Fruit fly (Drosophila melanogaster): ENCODE data around the gene CG32262.

Gene CG32262

DNA sequence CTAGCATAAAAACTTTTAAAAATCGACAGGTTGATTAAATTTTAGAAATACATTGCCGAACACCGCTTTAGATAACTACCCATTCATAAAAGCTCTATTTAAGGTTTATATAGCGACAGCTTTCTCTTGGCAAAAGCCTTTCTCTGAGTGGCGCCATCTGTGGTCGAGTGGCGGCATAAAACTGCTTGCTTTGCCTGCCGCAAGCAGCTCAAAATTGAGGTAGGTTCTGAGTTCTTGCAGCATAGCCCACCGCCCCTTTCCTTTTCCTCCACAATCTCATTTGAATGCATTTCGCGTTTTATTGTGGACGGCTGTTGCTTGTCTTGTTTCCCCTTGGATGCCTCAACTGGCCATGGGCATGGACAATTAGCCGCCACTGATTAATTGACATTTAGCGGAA is 42.2 kb downstream of the CG32262 start (continued):
- TF ChIP-seq CG10462 (GFP tag; optimal IDR thresholded peaks at IDR 0.05): peak; percentile 11
- TF ChIP-seq NFAT (GFP tag; IDR thresholded peaks at IDR 0.05): peak; percentile 48; the same call in 1 of the 2 replicates
- TF ChIP-seq Atf3 (GFP tag; optimal IDR thresholded peaks at IDR 0.05): peak; percentile 72
- TF ChIP-seq CG1233 (GFP tag; optimal IDR thresholded peaks at IDR 0.05): peak; percentile 17
- TF ChIP-seq Gsc (GFP tag; IDR thresholded peaks at IDR 0.05): no peak
- peak; percentile 36 for TF ChIP-seq YL-1 (GFP tag; optimal IDR thresholded peaks at IDR 0.05)
- TF ChIP-seq ems (GFP tag; optimal IDR thresholded peaks at IDR 0.05): no peak
- peak; percentile 80 for TF ChIP-seq chm (GFP tag; IDR thresholded peaks at IDR 0.05)
- TF ChIP-seq CG4424 (GFP tag; optimal IDR thresholded peaks at IDR 0.05): peak; percentile 58
- no peak for TF ChIP-seq Nf-YA (GFP tag; IDR thresholded peaks at IDR 0.05)
- peak; percentile 55 for TF ChIP-seq grau (tag; optimal IDR thresholded peaks at IDR 0.05)
- no peak for TF ChIP-seq Adf1 (GFP tag; IDR thresholded peaks at IDR 0.05)
- TF ChIP-seq CG11398 (GFP tag; optimal IDR thresholded peaks at IDR 0.05): peak; percentile 48
- TF ChIP-seq bbx (GFP tag; IDR thresholded peaks at IDR 0.05; ENCODE audit: partially characterized antibody): no peak
- TF ChIP-seq inv (GFP tag; IDR thresholded peaks at IDR 0.05; ENCODE audit: partially characterized antibody): no peak
- TF ChIP-seq gce (GFP tag; IDR thresholded peaks at IDR 0.05): no peak
- peak; percentile 52 for TF ChIP-seq lilli (GFP tag; optimal IDR thresholded peaks at IDR 0.05)
- peak; percentile 63 for TF ChIP-seq CG13775 (GFP tag; optimal IDR thresholded peaks at IDR 0.05)
- peak; percentile 39 for TF ChIP-seq vfl (GFP tag; optimal IDR thresholded peaks at IDR 0.05)
- peak; percentile 14; the same call in 1 of the 2 replicates for TF ChIP-seq ara (GFP tag; IDR thresholded peaks at IDR 0.05)
- TF ChIP-seq CG17328 (GFP tag; IDR thresholded peaks at IDR 0.05): peak; percentile 66
- peak; percentile 52; the same call in 1 of the 3 replicates for TF ChIP-seq ase (GFP tag; IDR thresholded peaks at IDR 0.05)
- no peak for TF ChIP-seq eyg (GFP tag; optimal IDR thresholded peaks at IDR 0.05)
- no peak for TF ChIP-seq CG4854 (GFP tag; optimal IDR thresholded peaks at IDR 0.05)
- no peak for TF ChIP-seq CG6791 (GFP tag; IDR thresholded peaks at IDR 0.05; ENCODE audit: partially characterized antibody)
- no peak; the same call in 1 of the 2 replicates for TF ChIP-seq tna (GFP tag; IDR thresholded peaks at IDR 0.05; ENCODE audit: partially characterized antibody)
- TF ChIP-seq CG2889 (GFP tag; IDR thresholded peaks at IDR 0.05): 0 out of 3 replicates have a peak, but pooled peaks have one; percentile 12
- TF ChIP-seq CG18619 (GFP tag; optimal IDR thresholded peaks at IDR 0.05): peak; percentile 76
- no peak for TF ChIP-seq Kr (GFP tag; optimal IDR thresholded peaks at IDR 0.05)
- no peak for TF ChIP-seq rib (GFP tag; IDR thresholded peaks at IDR 0.05)
- TF ChIP-seq grn (GFP tag; optimal IDR thresholded peaks at IDR 0.05): no peak
- TF ChIP-seq CG2120 (GFP tag; optimal IDR thresholded peaks at IDR 0.05): peak; percentile 40
- TF ChIP-seq stwl (tag; optimal IDR thresholded peaks at IDR 0.05): peak; percentile 2
- no peak for TF ChIP-seq CG8281 (tag; optimal IDR thresholded peaks at IDR 0.05)
- no peak for TF ChIP-seq Nf-YC (tag; optimal IDR thresholded peaks at IDR 0.05)
- TF ChIP-seq bsh (GFP tag; optimal IDR thresholded peaks at IDR 0.05): peak in 1 of 2 experiments; percentile 69
- TF ChIP-seq gro (GFP tag; optimal IDR thresholded peaks at IDR 0.05): no peak

DNA sequence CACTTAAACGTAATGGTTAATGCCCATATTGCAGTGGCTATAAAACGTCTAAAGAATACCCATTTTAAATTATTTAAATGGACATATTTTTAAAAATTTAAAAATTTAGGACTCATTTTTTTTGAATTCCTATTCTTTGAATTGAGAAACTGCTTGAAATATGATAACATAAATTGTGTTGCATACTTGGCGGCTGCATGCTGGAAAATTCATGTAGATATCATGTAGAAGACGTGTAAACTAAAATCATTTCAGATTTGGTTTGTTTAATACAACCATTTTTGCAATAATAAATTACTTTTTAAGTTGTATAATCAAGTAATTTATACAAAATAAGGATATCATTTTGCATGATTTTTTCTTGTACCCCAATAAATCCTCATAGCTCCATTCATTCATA is 43.3 kb downstream of the CG32262 start:
- peak; percentile 43 for TF ChIP-seq CG31365 (tag; optimal IDR thresholded peaks at IDR 0.05)
- TF ChIP-seq CG2199 (GFP tag; IDR thresholded peaks at IDR 0.05): 0 out of 3 replicates have a peak, but pooled peaks have one; percentile 64
- no peak for TF ChIP-seq kay (GFP tag; optimal IDR thresholded peaks at IDR 0.05)
- no peak for TF ChIP-seq CG31441 (GFP tag; IDR thresholded peaks at IDR 0.05)
- TF ChIP-seq Atf-2 (GFP tag; optimal IDR thresholded peaks at IDR 0.05): no peak
- TF ChIP-seq Bgb (GFP tag; IDR thresholded peaks at IDR 0.05; ENCODE audit: partially characterized antibody): peak; percentile 21; the same call in 1 of the 2 replicates
- peak; percentile 10; the same call in 1 of the 2 replicates for TF ChIP-seq CG13287 (GFP tag; IDR thresholded peaks at IDR 0.05; ENCODE audit: partially characterized antibody)
- no peak for TF ChIP-seq CG2875 (GFP tag; optimal IDR thresholded peaks at IDR 0.05)
- no peak for TF ChIP-seq ewg (GFP tag; optimal IDR thresholded peaks at IDR 0.05)
- no peak for TF ChIP-seq CG11695 (GFP tag; IDR thresholded peaks at IDR 0.05)
- peak; percentile 32; the same call in 1 of the 3 replicates for TF ChIP-seq knrl (GFP tag; IDR thresholded peaks at IDR 0.05; ENCODE audit: partially characterized antibody)
- no peak for TF ChIP-seq ara (GFP tag; IDR thresholded peaks at IDR 0.05)
- no peak for TF ChIP-seq eyg (GFP tag; optimal IDR thresholded peaks at IDR 0.05)
- no peak for TF ChIP-seq CG12299 (tag; optimal IDR thresholded peaks at IDR 0.05)
- TF ChIP-seq Fer1 (GFP tag; optimal IDR thresholded peaks at IDR 0.05): no peak
- no peak for TF ChIP-seq sens-2 (GFP tag; IDR thresholded peaks at IDR 0.05)
- TF ChIP-seq Rfx (GFP tag; IDR thresholded peaks at IDR 0.05): no peak
- TF ChIP-seq CG18764 (GFP tag; optimal IDR thresholded peaks at IDR 0.05): no peak
